Fruit fly (Drosophila melanogaster) whole organism, embryonic: ENCODE data around the gene GstD10.

Source experiments
- Adf1 ChIP-seq: fragments of 200-800 bp; sonication (Bioruptor generic); IDR thresholded peaks from 2 replicates; pipeline ENCODE4 v1.3.6; 2022; ENCODE audit warnings: missing biosample characterization, missing genetic modification characterization
- Awh ChIP-seq: fragments of 200-800 bp; sonication (Bioruptor generic); IDR thresholded peaks from 2 replicates; pipeline ENCODE4, ENCODE4 v1.3.6; 2022; ENCODE audit warnings: missing biosample characterization, missing genetic modification characterization
- B-H1 ChIP-seq: fragments of 200-800 bp; sonication (Bioruptor generic); IDR thresholded peaks from 3 replicates; pipeline ENCODE4 v1.3.6; 2022; ENCODE audit warnings: missing biosample characterization, missing genetic modification characterization
- CG10431 ChIP-seq: fragments of 200-800 bp; sonication (Bioruptor generic); optimal IDR thresholded peaks from 3 replicates; lab custom pipeline; 2018; ENCODE audit warnings: missing biosample characterization, mild to moderate bottlenecking, missing genetic modification characterization
- CG11398 ChIP-seq: fragments of 200-800 bp; sonication (Bioruptor generic); optimal IDR thresholded peaks from 2 replicates; lab custom pipeline; 2016; ENCODE audit warnings: missing biosample characterization, missing genetic modification characterization
- CG1233 ChIP-seq: fragments of 200-800 bp; sonication (Bioruptor generic); optimal IDR thresholded peaks from 4 replicates; lab custom pipeline; 2018; ENCODE audit warnings: missing biosample characterization, mild to moderate bottlenecking, missing genetic modification characterization
- CG12769 ChIP-seq: fragments of 200-800 bp; sonication (Bioruptor generic); optimal IDR thresholded peaks from 2 replicates; lab custom pipeline; 2019; ENCODE audit warnings: missing biosample characterization, mild to moderate bottlenecking, missing genetic modification characterization, moderate library complexity
- CG14965 ChIP-seq: fragments of 200-800 bp; sonication (Bioruptor generic); optimal IDR thresholded peaks from 2 replicates; lab custom pipeline; 2016; ENCODE audit warnings: missing biosample characterization, missing genetic modification characterization, borderline replicate concordance
- CG15479 ChIP-seq: fragments of 200-800 bp; sonication (Bioruptor generic); optimal IDR thresholded peaks from 3 replicates; lab custom pipeline; 2019; ENCODE audit warnings: missing biosample characterization, mild to moderate bottlenecking, missing genetic modification characterization, moderate library complexity
- CG18011 ChIP-seq: fragments of 200-800 bp; sonication (Bioruptor generic); optimal IDR thresholded peaks from 2 replicates; lab custom pipeline; 2017; ENCODE audit warnings: missing biosample characterization, missing genetic modification characterization, mild to moderate bottlenecking, moderate library complexity, missing genotype
- CG1832 ChIP-seq: fragments of 200-800 bp; sonication (Bioruptor generic); optimal IDR thresholded peaks from 2 replicates; lab custom pipeline; 2017; ENCODE audit warnings: missing biosample characterization, mild to moderate bottlenecking, missing genetic modification characterization, inconsistent platforms
- CG18599 ChIP-seq: fragments of 200-800 bp; sonication (Bioruptor generic); optimal IDR thresholded peaks from 3 replicates; lab custom pipeline; 2017; ENCODE audit warnings: missing biosample characterization, missing genetic modification characterization, mild to moderate bottlenecking, moderate library complexity, missing genetic modification reagents
- CG2678 ChIP-seq: fragments of 200-800 bp; sonication (Bioruptor generic); optimal IDR thresholded peaks from 3 replicates; lab custom pipeline; 2019; ENCODE audit warnings: missing biosample characterization, mild to moderate bottlenecking, missing genetic modification characterization, moderate library complexity
- CG30020 ChIP-seq: fragments of 200-800 bp; optimal IDR thresholded peaks from 2 replicates; lab custom pipeline; 2019; ENCODE audit warnings: missing biosample characterization, mild to moderate bottlenecking, missing genetic modification characterization, moderate library complexity
- CG4617 ChIP-seq: fragments of 200-800 bp; sonication (Bioruptor generic); optimal IDR thresholded peaks from 3 replicates; lab custom pipeline; 2016; ENCODE audit warnings: missing biosample characterization, missing genetic modification characterization, borderline replicate concordance
- CG5180 ChIP-seq: fragments of 200-800 bp; sonication (Bioruptor generic); optimal IDR thresholded peaks from 3 replicates; lab custom pipeline; 2017; ENCODE audit warnings: missing biosample characterization, missing genetic modification characterization, mild to moderate bottlenecking, moderate library complexity, missing genetic modification reagents
- CG6683 ChIP-seq: fragments of 200-800 bp; sonication (Bioruptor generic); optimal IDR thresholded peaks from 2 replicates; lab custom pipeline; 2017; ENCODE audit warnings: missing biosample characterization, mild to moderate bottlenecking, missing genetic modification characterization, missing genetic modification reagents
- CG6791 ChIP-seq: fragments of 200-800 bp; sonication (Bioruptor generic); IDR thresholded peaks from 3 replicates; pipeline ENCODE4 v1.3.6; 2022; ENCODE audit warnings: missing biosample characterization, missing genetic modification characterization; ENCODE audit not compliant: partially characterized antibody
- CG7745 ChIP-seq: fragments of 200-800 bp; sonication (Bioruptor generic); optimal IDR thresholded peaks from 2 replicates; lab custom pipeline; 2018; ENCODE audit warnings: missing biosample characterization, mild to moderate bottlenecking, missing genetic modification characterization, moderate library complexity
- CG9215 ChIP-seq: fragments of 200-800 bp; sonication (Bioruptor generic); IDR thresholded peaks from 2 replicates; pipeline ENCODE4 v1.3.6; 2022; ENCODE audit warnings: missing biosample characterization, missing genetic modification characterization
- CrebB ChIP-seq: fragments of 200-800 bp; sonication (Bioruptor generic); optimal IDR thresholded peaks from 3 replicates; lab custom pipeline; 2018; ENCODE audit warnings: missing biosample characterization, mild to moderate bottlenecking, missing genetic modification characterization
- Dip2 ChIP-seq: fragments of 200-800 bp; sonication (Bioruptor generic); IDR thresholded peaks from 2 replicates; pipeline ENCODE4 v1.3.6; 2022; ENCODE audit warnings: missing biosample characterization, missing genetic modification characterization
- Eip74EF ChIP-seq, 2 experiments: fragments of 200-800 bp in 1 of 2; fragments of >200 bp in 1 of 2; sonication (Bioruptor generic) in 1 of 2; optimal IDR thresholded peaks; 2 replicates each; lab custom pipeline; 2017 to 2019; ENCODE audit warnings: missing biosample characterization in 2 of 2, missing genetic modification characterization in 2 of 2, mild to moderate bottlenecking in 1 of 2, moderate library complexity in 1 of 2
- Ets65A ChIP-seq: fragments of 200-800 bp; sonication (Bioruptor generic); peaks from one replicate; lab custom pipeline; 2016; ENCODE audit warnings: missing biosample characterization, missing genetic modification characterization
- Ets97D ChIP-seq: fragments of 200-800 bp; sonication (Bioruptor generic); optimal IDR thresholded peaks from 3 replicates; lab custom pipeline; 2016; ENCODE audit warnings: missing biosample characterization, missing genetic modification characterization
- Gsc ChIP-seq: fragments of 200-800 bp; sonication (Bioruptor generic); IDR thresholded peaks from 2 replicates; pipeline ENCODE4 v1.3.6; 2022; ENCODE audit warnings: missing biosample characterization, missing genetic modification characterization
- Hr39 ChIP-seq: fragments of >200 bp; optimal IDR thresholded peaks from 2 replicates; lab custom pipeline; 2017
- Myb ChIP-seq: fragments of 200-800 bp; sonication (Bioruptor generic); optimal IDR thresholded peaks from 2 replicates; lab custom pipeline; 2016; ENCODE audit warnings: missing biosample characterization, missing genetic modification characterization
- NC2α ChIP-seq: fragments of 200-800 bp; sonication (Bioruptor generic); optimal IDR thresholded peaks from 2 replicates; lab custom pipeline; 2016; ENCODE audit warnings: missing biosample characterization, missing genetic modification characterization
- Pdp1 ChIP-seq, 2 experiments: fragments of 200-800 bp; sonication (Bioruptor generic); optimal IDR thresholded peaks; 3 replicates each; lab custom pipeline; 2016; ENCODE audit warnings: missing biosample characterization in 2 of 2, missing genetic modification characterization in 2 of 2, mild to moderate bottlenecking in 1 of 2, moderate library complexity in 1 of 2
- Six4 ChIP-seq: fragments of 200-800 bp; sonication (Bioruptor generic); optimal IDR thresholded peaks from 2 replicates; lab custom pipeline; 2016; ENCODE audit warnings: missing biosample characterization, missing genetic modification characterization
- al ChIP-seq: fragments of 200-800 bp; sonication (Bioruptor generic); IDR thresholded peaks from 2 replicates; pipeline ENCODE4 v1.3.6; 2022; ENCODE audit warnings: missing biosample characterization, missing genetic modification characterization
- bcd ChIP-seq: fragments of 200-800 bp; sonication (Bioruptor generic); optimal IDR thresholded peaks from 2 replicates; lab custom pipeline; 2017; ENCODE audit warnings: missing biosample characterization, mild to moderate bottlenecking, missing genetic modification characterization
- bigmax ChIP-seq: fragments of 200-800 bp; sonication (Bioruptor generic); optimal IDR thresholded peaks from 2 replicates; lab custom pipeline; 2018; ENCODE audit warnings: missing biosample characterization, mild to moderate bottlenecking, missing genetic modification characterization
- caup ChIP-seq: fragments of 200-800 bp; sonication (Bioruptor generic); optimal IDR thresholded peaks from 3 replicates; lab custom pipeline; 2017; ENCODE audit warnings: missing biosample characterization, mild to moderate bottlenecking, missing genetic modification characterization, moderate library complexity; ENCODE audit not compliant: severe bottlenecking
- cwo ChIP-seq: fragments of 200-800 bp; sonication (Bioruptor generic); optimal IDR thresholded peaks from 3 replicates; lab custom pipeline; 2017; ENCODE audit warnings: missing biosample characterization, missing genetic modification characterization, mild to moderate bottlenecking, moderate library complexity, missing genetic modification reagents
- fd96Cb ChIP-seq: fragments of 200-800 bp; sonication (Bioruptor generic); optimal IDR thresholded peaks from 2 replicates; lab custom pipeline; 2018; ENCODE audit warnings: missing biosample characterization, mild to moderate bottlenecking, missing genetic modification characterization, moderate library complexity
- her ChIP-seq: fragments of 200-800 bp; sonication (Bioruptor generic); optimal IDR thresholded peaks from 2 replicates; lab custom pipeline; 2016; ENCODE audit warnings: missing biosample characterization, missing genetic modification characterization
- hth ChIP-seq: fragments of >200 bp; optimal IDR thresholded peaks from 2 replicates; lab custom pipeline; 2017; ENCODE audit warnings: inconsistent platforms
- pan ChIP-seq, 4 experiments: fragments of >200 bp in 3 of 4; fragments of 200-800 bp in 1 of 4; sonication (Bioruptor generic) in 1 of 4; optimal IDR thresholded peaks in 3 of 4; IDR thresholded peaks in 1 of 4; 2 replicates each; pipeline versions ENCODE4 v1.3.6 to Lab custom; 2017 to 2022; ENCODE audit warnings: missing biosample characterization in 2 of 4, missing genetic modification characterization in 2 of 4, mixed read lengths in 1 of 4
- psq ChIP-seq: fragments of 200-800 bp; sonication (Bioruptor generic); optimal IDR thresholded peaks from 2 replicates; lab custom pipeline; 2017; ENCODE audit warnings: missing biosample characterization, missing genetic modification characterization
- ro ChIP-seq: fragments of 200-800 bp; sonication (Bioruptor generic); IDR thresholded peaks from 2 replicates; pipeline ENCODE4 v1.3.6; 2022; ENCODE audit warnings: missing biosample characterization, missing genetic modification characterization
- row ChIP-seq: fragments of 200-800 bp; sonication (Bioruptor generic); IDR thresholded peaks from 3 replicates; pipeline ENCODE4 v1.3.6; 2022; ENCODE audit warnings: missing biosample characterization, missing genetic modification characterization
- sr ChIP-seq: fragments of 200-800 bp; sonication (Bioruptor generic); IDR thresholded peaks from 3 replicates; pipeline ENCODE4 v1.3.6; 2022; ENCODE audit warnings: missing biosample characterization, missing genetic modification characterization
- sug ChIP-seq: fragments of 200-800 bp; optimal IDR thresholded peaks from 2 replicates; lab custom pipeline; 2019; ENCODE audit warnings: missing biosample characterization, mild to moderate bottlenecking, missing genetic modification characterization, moderate library complexity
- tap ChIP-seq: fragments of 200-800 bp; optimal IDR thresholded peaks from 3 replicates; lab custom pipeline; 2019; ENCODE audit warnings: missing biosample characterization, mild to moderate bottlenecking, missing genetic modification characterization, moderate library complexity
- unpg ChIP-seq: fragments of 200-800 bp; sonication (Bioruptor generic); optimal IDR thresholded peaks from 3 replicates; lab custom pipeline; 2018; ENCODE audit warnings: missing biosample characterization, mild to moderate bottlenecking, missing genetic modification characterization, moderate library complexity
- usp ChIP-seq: fragments of >200 bp; optimal IDR thresholded peaks from 2 replicates; lab custom pipeline; 2017; ENCODE audit warnings: missing biosample characterization, missing genetic modification characterization

Gene GstD10

dm6 chr3R:12406235-12407196 lies 41.0 kb upstream of the GstD10 start, which contains the start of gene CG5167 (continued):
- TF ChIP-seq Eip74EF (GFP tag; optimal IDR thresholded peaks at IDR 0.05; lab: Kevin White, UChicago) (no peak), CG5180 (GFP tag; lab: Kevin White, UChicago) (no peak), CG1832 (GFP tag; lab: Kevin White, UChicago) (no peak), CG15479 (GFP tag; lab: Kevin White, UChicago) (no peak), NC2α (no peak), tap (tag; lab: Kevin White, UChicago) (peak; percentile 60), CG2678 (tag; lab: Kevin White, UChicago) (peak; percentile 61), Awh (GFP tag; lab: Robert Waterston, UW) (no peak), CG11398 (GFP tag; lab: Kevin White, UChicago) (no peak), caup (GFP tag; lab: Kevin White, UChicago) (peak; percentile 6), CG14965 (GFP tag; lab: Kevin White, UChicago) (no peak), sug (tag; lab: Kevin White, UChicago) (peak; percentile 36), CG4617 (GFP tag; lab: Kevin White, UChicago) (no peak), CG7745 (tag; lab: Kevin White, UChicago) (no peak), Ets97D (GFP tag; lab: Kevin White, UChicago) (no peak), her (GFP tag; lab: Kevin White, UChicago) (no peak), usp (GFP tag; lab: Kevin White, UChicago) (no peak), cwo (GFP tag; lab: Kevin White, UChicago) (no peak), Gsc (GFP tag; lab: Robert Waterston, UW) (no peak), row (GFP tag; lab: Robert Waterston, UW) (peak; percentile 70), CG10431 (GFP tag; lab: Kevin White, UChicago) (no peak), Adf1 (GFP tag; lab: Robert Waterston, UW) (no peak), unpg (GFP tag; lab: Kevin White, UChicago) (peak; percentile 70), B-H1 (peak; percentile 11; the same call in 1 of the 3 replicates), Six4 (GFP tag; lab: Kevin White, UChicago) (no peak), sr (no peak), bcd (GFP tag; lab: Kevin White, UChicago) (no peak), CG12769 (tag; lab: Kevin White, UChicago) (no peak), Hr39 (lab: Kevin White, UChicago) (no peak), CG6791 (no peak), CG6683 (GFP tag; lab: Kevin White, UChicago) (no peak), fd96Cb (tag; lab: Kevin White, UChicago) (peak; percentile 9), pan (optimal IDR thresholded peaks at IDR 0.05; lab: Kevin White, UChicago) (no peak), pan (GFP tag; optimal IDR thresholded peaks at IDR 0.05 in 1 of 2, IDR thresholded peaks at IDR 0.05 in 1 of 2) (no peak), CG18011 (GFP tag; lab: Kevin White, UChicago) (no peak), CrebB (tag; lab: Kevin White, UChicago) (peak; percentile 31), CG1233 (no peak), bigmax (GFP tag; lab: Kevin White, UChicago) (no peak), CG30020 (peak; percentile 5), Dip2 (GFP tag; lab: Robert Waterston, UW) (no peak), Ets65A (GFP tag; lab: Kevin White, UChicago) (peak; percentile 44), hth (lab: Kevin White, UChicago) (no peak), CG18599 (GFP tag; lab: Kevin White, UChicago) (peak; percentile 67), Pdp1 (GFP tag; optimal IDR thresholded peaks at IDR 0.05; lab: Kevin White, UChicago) (peak in 1 of 2 experiments; percentile 16), Myb (GFP tag; lab: Kevin White, UChicago) (peak; percentile 9), psq (GFP tag; lab: Kevin White, UChicago) (no peak), CG9215 (no peak), ro (GFP tag; lab: Robert Waterston, UW) (no peak), al (GFP tag; lab: Robert Waterston, UW) (no peak)
